Worm (Caenorhabditis elegans): ENCODE data around the gene EGAP2.1.

- TF ChIP-seq klf-2 (GFP tag; conservative IDR thresholded peaks at IDR 0.05) = no peak
- no peak for TF ChIP-seq ref-1 (GFP tag; conservative IDR thresholded peaks at IDR 0.05)
- TF ChIP-seq ztf-23 (GFP tag; IDR thresholded peaks at IDR 0.05) = no peak
- no peak for TF ChIP-seq tab-1 (GFP tag; IDR thresholded peaks at IDR 0.05)
- TF ChIP-seq T22C8.4 (GFP tag; IDR thresholded peaks at IDR 0.05) = no peak
- no peak for TF ChIP-seq flt-1 (GFP tag; IDR thresholded peaks at IDR 0.05)
- TF ChIP-seq ztf-29 (GFP tag; IDR thresholded peaks at IDR 0.05) = no peak
- no peak for TF ChIP-seq cog-1 (tag; optimal IDR thresholded peaks at IDR 0.05)
Measured at ce11 chrII:5220648-5221047, 10.6 kb upstream of the EGAP2.1 start.

All from whole organism, midembryonic.